Fruit fly (Drosophila melanogaster) S2 (cell line): ENCODE measurements around the gene CG2278.

Experiments used
- CG8478 ChIP-seq: fragments of >200 bp; optimal IDR thresholded peaks from 2 replicates; lab custom pipeline; 2018
- CTCF ChIP-seq, 2 experiments: fragments of >200 bp; optimal IDR thresholded peaks; 2 replicates each; lab custom pipeline; 2018

The CG2278 gene

DNA sequence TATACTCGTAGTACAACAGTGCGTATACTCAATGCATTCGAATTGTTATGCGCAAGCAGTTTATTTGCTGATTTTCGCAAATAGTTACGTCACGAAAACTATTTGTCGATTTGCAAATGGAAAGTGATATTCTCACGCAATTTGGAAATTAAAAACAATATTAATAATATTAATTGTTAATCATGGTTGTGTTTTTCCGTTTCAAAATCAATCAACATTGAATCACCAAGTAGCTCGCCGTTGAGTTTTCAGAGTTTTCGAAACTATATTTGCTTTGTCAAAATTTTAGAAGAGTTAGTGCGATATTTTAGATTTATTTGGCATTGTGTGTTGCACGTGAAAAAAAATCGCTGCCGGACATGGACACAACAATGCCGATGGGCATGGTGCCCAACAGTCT is 10.3 kb downstream of the CG2278 start, which contains the start of gene CG15337:
Gene CG15337, plus strand, starts transcription at position 301 of the 400 bp plus-strand sequence.
- no peak for TF ChIP-seq CG8478
- TF ChIP-seq CTCF (optimal IDR thresholded peaks at IDR 0.05; lab: Kevin White, UChicago): no peak

DNA sequence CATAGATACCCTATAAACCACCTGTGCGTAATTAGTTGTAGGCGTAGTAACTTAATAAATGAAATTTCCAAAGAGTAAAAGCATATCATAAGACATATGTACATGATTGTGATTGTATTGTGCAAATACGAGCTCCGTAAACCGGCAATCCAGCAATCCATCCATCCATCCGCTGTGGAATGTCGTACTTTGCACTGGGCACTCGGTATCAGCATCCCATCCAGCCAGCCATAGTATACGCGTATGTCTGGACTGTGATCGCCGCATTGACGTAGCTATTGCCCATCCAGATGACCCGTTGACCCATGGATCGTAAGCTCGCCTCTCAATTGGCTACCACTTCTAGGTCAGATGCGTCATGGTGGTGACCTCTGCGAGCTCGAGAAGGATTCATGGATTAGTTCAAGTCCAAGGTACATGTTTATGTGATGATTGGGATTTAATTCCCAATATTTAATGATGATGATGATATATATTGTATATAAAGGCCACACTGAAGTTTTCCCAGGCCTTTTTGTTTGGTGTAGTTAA is 11.1 kb downstream of the CG2278 start:
- TF ChIP-seq CG8478 (no peak), CTCF (optimal IDR thresholded peaks at IDR 0.05; lab: Kevin White, UChicago) (no peak)

DNA sequence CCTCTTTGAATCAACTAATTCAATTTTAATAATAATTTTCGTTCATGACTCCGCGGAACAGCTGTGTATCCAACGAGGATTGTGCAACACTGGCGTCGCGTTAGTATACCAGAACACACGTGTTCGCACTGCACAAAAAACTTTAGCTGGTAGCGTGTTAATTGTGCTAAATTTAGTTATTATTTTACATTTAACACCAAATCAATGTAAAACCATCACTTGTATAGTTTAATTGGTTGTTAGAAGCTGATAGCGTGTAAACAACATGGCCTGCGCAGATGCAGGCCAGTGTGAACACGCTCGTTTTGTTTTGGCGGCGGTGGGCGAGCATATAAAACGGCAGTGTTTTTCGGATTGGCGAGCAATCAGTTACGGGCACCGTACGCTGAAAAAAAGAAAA is 12.8 kb downstream of the CG2278 start, which contains the start of the genes Traf6 and GIIIspla2:
Gene Traf6, minus strand, starts transcription at position 93 of the 400 bp plus-strand sequence.
Gene GIIIspla2, plus strand, starts transcription at position 335 of the 400 bp plus-strand sequence.
- TF ChIP-seq CTCF (optimal IDR thresholded peaks at IDR 0.05; lab: Kevin White, UChicago): no peak
- no peak for TF ChIP-seq CG8478

DNA sequence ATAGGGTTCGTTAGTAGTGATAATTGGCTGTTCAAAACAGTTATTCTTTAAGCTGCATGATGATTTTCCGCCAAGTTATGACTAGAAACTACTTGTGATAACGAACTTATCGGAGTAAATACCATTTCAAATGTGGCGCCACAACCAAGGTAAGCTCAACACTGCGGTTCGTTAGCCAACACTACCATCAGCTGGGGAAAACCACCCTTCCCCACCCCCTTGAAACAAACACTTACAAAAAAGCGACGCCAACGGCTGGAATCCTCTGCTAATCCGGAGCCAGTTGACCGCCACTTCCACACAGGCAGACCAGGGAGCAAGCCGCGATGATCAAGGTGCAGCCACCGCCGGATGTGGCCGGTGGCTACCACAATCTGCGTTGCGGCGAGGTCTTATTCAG is 17.3 kb downstream of the CG2278 start, which contains the start of gene CG18262:
Gene CG18262, plus strand, starts transcription at position 231 of the 400 bp plus-strand sequence.
- TF ChIP-seq CG8478 (no peak), CTCF (optimal IDR thresholded peaks at IDR 0.05; lab: Kevin White, UChicago) (no peak)

DNA sequence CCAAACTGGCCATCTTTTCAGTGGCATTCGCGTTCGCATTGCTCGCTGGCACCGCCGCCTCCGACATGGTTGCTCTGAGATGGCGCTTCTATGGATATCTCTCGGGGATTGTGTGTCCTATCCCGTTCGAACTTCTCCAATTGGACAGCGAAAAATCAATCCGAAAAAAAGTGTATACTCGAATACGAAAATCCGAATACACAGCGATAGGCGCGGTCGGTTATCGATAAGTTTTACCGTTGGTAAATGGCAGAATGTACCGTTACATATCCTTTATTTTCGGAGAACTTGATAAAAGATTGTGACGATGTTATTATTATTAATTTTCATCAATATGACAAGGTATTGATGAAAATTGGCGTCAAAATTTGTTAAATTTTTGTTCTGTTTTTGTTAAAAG is 18.0 kb downstream of the CG2278 start, which contains the start of gene Gbeta5:
Gene Gbeta5, minus strand, starts transcription at position 199 of the 400 bp plus-strand sequence.
- no peak for TF ChIP-seq CG8478
- no peak for TF ChIP-seq CTCF (optimal IDR thresholded peaks at IDR 0.05; lab: Kevin White, UChicago)

DNA sequence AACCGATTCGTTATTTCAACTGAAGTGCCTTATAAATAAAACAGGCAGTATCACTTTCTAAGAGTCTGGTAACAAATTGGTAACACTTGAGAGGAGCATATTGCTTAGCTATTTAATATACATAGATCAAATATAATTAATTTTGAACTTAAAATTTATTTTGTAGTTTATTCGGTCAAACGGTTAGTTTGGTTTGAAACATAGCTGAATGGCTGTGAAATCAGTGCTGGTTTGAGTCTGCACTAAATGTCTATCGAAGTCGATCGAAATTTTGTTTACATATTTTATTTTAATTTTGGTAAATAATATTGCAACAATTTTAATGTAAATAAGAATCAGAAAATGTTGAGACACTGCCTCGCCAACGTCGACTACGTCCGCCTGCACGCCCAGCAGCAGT is 21.5 kb downstream of the CG2278 start, which contains the start of gene CG10959:
Gene CG10959, plus strand, starts transcription at position 228 of the 400 bp plus-strand sequence.
- TF ChIP-seq CTCF (optimal IDR thresholded peaks at IDR 0.05; lab: Kevin White, UChicago): no peak
- TF ChIP-seq CG8478: no peak

DNA sequence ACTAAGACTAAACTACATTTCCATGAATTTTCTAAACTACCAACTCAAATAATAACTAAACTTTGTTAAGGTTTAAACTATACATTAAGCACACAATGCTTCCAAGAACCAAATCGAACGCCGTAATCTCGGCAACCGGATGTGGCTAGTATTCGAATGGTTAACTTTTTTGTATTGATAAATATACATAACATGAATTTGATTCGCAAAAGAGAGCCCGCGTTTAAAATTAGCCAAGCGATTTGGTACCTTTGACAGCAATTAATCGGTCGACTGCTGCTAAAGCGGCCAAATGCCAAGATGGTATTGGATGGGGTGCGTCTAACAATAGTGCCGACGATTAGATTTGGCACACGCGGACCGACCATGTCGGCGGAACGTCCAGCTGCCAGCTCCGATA is 22.4 kb downstream of the CG2278 start, which contains the start of gene CG15336:
Gene CG15336, plus strand, starts transcription at position 301 of the 400 bp plus-strand sequence.
- TF ChIP-seq CG8478 (no peak), CTCF (optimal IDR thresholded peaks at IDR 0.05; lab: Kevin White, UChicago) (no peak)

DNA sequence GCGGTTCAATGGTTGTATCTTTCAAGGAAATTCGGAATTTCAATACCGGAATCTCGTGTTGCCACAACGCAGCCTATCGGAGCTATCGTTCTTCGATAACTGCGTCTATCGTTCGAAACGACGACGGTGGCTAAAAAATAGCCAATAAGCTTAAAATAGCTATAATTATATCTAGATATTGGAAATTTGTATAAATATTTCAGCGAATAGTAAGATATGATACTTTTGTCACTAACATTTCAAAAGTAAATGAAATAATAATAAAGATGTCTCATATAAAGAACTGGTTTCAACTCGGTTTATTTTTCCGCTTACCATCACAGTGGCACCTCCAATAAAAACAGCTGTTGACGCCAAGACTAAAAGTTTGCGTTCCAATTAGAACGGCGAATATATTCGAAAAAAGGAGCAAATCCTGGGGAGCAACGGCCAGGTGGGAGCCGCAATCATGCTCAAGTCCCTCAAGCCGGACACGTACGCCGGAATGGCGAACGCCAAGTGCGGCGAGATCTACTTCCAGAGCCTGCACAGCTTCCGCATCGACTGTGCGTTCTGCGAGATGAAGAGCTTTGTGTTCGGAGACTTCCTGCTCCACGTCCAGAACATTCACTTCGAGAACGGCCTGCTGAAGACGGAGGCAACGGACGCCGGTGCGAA is 24.4 kb downstream of the CG2278 start, which contains the start of the genes alpha-PheRS and CG2129:
Gene alpha-PheRS, minus strand, starts transcription at position 102 of the 657 bp plus-strand sequence.
Gene CG2129, plus strand, starts transcription at position 339 of the 657 bp plus-strand sequence.
- TF ChIP-seq CG8478: no peak
- TF ChIP-seq CTCF (optimal IDR thresholded peaks at IDR 0.05; lab: Kevin White, UChicago): no peak

DNA sequence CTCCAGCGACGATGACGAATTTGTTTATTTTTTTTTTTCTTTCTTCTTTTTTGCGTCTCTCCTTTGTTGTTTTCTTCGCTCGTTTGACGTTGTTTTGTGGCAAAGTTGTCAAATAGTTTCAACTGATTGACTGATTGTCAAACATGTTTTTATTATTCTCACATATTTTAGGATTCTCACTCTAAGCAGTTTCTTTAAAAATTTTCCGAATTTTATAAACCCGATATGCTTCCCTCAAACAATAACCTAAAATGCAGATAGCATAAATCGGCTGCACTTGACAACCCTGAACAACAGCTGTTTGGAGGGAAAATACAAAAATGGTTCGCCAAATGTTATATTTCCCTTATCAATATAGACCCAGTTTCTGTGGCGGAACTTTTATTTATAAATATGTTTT is 26.5 kb downstream of the CG2278 start, which contains the start of gene CG17982:
Gene CG17982, minus strand, starts transcription at position 299 of the 400 bp plus-strand sequence.
- no peak for TF ChIP-seq CTCF (optimal IDR thresholded peaks at IDR 0.05; lab: Kevin White, UChicago)
- TF ChIP-seq CG8478: no peak

DNA sequence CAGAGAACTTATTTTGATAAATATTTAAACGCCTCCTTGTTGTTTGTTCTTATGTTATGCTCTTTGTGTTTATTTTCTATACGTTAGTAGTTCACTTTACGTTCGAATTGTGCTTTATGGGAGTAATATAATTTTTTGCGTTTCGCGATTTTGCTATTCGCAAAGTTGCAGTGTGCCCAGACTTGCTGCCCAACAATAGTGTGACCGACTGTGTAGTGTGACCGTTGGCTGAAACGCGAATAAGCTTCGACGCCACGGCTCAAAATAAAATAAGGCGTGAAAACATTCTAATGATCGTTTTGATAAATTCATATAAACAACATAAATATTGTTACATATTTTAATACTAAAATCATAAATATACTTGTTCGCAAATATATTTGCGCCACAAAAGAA is 28.0 kb downstream of the CG2278 start, which contains the start of gene Smox:
Gene Smox, minus strand, starts transcription at position 213 of the 396 bp plus-strand sequence.
- peak in 1 of 2 experiments; percentile 10 for TF ChIP-seq CTCF (optimal IDR thresholded peaks at IDR 0.05; lab: Kevin White, UChicago)
- no peak for TF ChIP-seq CG8478

DNA sequence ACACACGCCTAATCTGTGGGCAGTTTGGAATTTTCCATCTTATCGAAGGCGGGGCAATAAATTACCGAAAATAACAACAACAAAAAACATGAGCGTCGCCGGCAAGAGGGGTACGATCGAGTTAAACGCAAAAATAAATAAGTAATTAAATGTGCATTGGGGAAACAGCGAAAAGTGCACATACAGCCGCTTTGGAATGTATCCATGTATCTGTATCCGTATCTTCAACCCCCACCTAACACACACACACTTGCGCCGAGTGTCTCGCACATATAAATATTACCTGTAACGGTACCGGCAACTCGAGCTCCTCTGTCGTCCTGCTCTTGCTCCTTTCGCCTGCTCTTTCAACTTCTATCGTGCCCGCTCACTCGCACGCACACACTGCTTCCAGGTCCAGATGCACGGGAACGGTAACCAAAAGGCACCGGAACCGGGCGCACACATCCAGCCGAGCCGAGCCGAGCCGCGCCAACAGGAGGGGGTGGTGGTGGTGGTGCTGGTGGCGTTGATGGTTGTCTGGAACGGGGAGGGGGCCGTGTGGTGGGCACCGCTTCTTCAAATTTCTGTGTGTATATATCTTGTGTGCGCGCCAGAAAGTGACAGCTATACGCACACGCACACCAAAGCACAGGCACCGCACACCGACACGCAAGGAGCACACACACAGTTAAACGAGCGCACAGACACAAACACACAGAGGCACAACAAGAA is 28.6 kb downstream of the CG2278 start:
- TF ChIP-seq CTCF (optimal IDR thresholded peaks at IDR 0.05; lab: Kevin White, UChicago) (no peak), CG8478 (no peak)

DNA sequence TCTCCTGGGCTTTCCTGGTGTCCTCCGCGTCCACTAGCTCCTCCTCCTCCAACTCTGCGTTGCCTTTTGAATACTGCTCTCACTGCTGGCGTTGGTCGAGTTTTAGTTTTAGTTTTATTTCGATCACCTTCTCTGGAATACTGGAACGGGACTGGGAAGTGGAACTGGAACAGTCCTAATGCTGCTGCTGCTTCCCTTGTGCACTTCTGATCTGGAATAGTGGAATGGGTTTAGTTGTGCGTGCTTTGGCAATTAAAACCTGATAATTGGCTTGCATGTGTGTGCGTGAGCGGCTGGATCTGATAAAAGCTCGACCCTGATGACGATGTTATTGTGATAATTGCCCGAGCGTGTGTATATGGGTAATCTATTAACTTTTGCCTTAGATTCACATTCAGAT is 29.4 kb downstream of the CG2278 start:
- no peak for TF ChIP-seq CG8478
- no peak for TF ChIP-seq CTCF (optimal IDR thresholded peaks at IDR 0.05; lab: Kevin White, UChicago)

DNA sequence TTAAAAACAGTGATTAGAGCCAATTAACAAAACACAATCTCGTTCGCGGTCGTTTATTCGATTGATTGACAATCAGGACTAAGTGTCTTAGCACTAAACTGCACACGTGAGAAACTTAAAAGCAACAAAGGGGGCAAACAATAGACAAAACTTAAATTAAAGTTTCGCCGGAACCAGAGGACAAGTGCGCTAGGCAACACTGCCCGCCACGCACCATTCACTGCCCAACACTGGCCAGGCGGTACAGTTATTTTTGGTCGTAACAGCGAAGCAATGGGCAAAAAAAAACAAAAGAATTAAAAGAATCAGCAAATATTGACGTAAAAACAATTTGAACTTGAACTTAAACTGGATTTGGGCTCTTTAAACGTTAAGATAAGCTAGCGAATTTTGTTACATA is 32.8 kb downstream of the CG2278 start:
- no peak for TF ChIP-seq CTCF (optimal IDR thresholded peaks at IDR 0.05; lab: Kevin White, UChicago)
- TF ChIP-seq CG8478: no peak

DNA sequence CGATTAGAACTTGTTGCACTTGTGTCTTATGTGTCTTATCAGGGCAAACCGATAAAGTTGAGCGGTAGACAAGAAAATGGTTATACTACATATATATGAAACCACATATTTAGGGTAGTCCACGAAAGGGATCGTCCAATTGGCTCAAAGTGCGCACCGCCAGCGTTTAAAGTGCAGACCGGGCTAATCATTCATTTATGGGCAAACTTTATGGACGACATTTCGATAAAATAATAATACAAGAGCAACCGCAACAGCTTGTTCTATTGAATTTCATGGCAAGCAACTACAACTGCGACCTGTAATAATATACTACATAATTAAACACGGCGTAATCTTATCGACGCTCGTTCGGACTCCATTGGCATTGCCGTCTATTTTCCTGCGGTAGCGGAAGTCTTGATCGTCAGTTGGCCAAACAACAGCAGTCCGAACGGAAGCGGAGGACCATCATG is 34.6 kb downstream of the CG2278 start, which contains the start of the genes cyr and CG2120:
Gene cyr, minus strand, starts transcription at position 294 of the 455 bp plus-strand sequence.
Gene CG2120, plus strand, starts transcription at position 405 of the 455 bp plus-strand sequence.
- TF ChIP-seq CG8478: no peak
- TF ChIP-seq CTCF (optimal IDR thresholded peaks at IDR 0.05; lab: Kevin White, UChicago): no peak
